Worm (Caenorhabditis elegans) whole organism, L1 larva: Measurements from ENCODE around the gene srbc-77.

Experiments
- C04F5.9 ChIP-seq: sonication (generic microtip); optimal IDR thresholded peaks from 2 replicates; lab custom pipeline; 2016; ENCODE audit warnings: missing genetic modification characterization, missing compliant biosample characterization
- F16B12.6 ChIP-seq: fragments of 150-350 bp; optimal IDR thresholded peaks from 2 replicates; lab custom pipeline; 2014; ENCODE audit warnings: missing biosample characterization, missing genetic modification characterization
- ama-1 ChIP-seq: fragments of 150-350 bp; optimal IDR thresholded peaks from 2 replicates; lab custom pipeline; 2014
- blmp-1 ChIP-seq: fragments of 150-350 bp; optimal IDR thresholded peaks from 2 replicates; lab custom pipeline; 2014; ENCODE audit warnings: missing biosample characterization, missing genetic modification characterization
- ces-1 ChIP-seq: fragments of 150-350 bp; optimal IDR thresholded peaks from 2 replicates; lab custom pipeline; 2014; ENCODE audit warnings: missing biosample characterization, missing genetic modification reagents, missing genetic modification characterization
- efl-1 ChIP-seq, 4 experiments: fragments of 150-350 bp; optimal IDR thresholded peaks in 3 of 4; peaks in 1 of 4; 1 replicate in 1 of 4; 2 replicates in 3 of 4; lab custom pipeline; 2014; ENCODE audit warnings: missing biosample characterization in 2 of 4, missing genetic modification characterization in 2 of 4, missing genetic modification reagents in 2 of 4
- egl-13 ChIP-seq: sonication (generic microtip); optimal IDR thresholded peaks from 2 replicates; lab custom pipeline; 2016; ENCODE audit warnings: missing genotype, missing genetic modification reagents, missing genetic modification characterization, missing compliant biosample characterization
- elt-2 ChIP-seq: sonication (generic microtip); optimal IDR thresholded peaks from 2 replicates; lab custom pipeline; 2016; ENCODE audit warnings: missing genetic modification characterization, mild to moderate bottlenecking, inconsistent platforms, missing compliant biosample characterization, missing genetic modification reagents
- elt-3 ChIP-seq, 6 experiments: fragments of 150-350 bp in 1 of 6; sonication (generic microtip); optimal IDR thresholded peaks; 2 replicates each; lab custom pipeline; 2017 to 2018; ENCODE audit warnings: missing biosample characterization in 6 of 6, missing genetic modification characterization in 6 of 6, inconsistent platforms in 1 of 6
- fkh-10 ChIP-seq: sonication (generic microtip); optimal IDR thresholded peaks from 2 replicates; lab custom pipeline; 2017; ENCODE audit warnings: missing biosample characterization, missing genetic modification reagents, missing genetic modification characterization
- fkh-4 ChIP-seq: sonication (generic microtip); optimal IDR thresholded peaks from 2 replicates; lab custom pipeline; 2016; ENCODE audit warnings: missing compliant biosample characterization, missing genetic modification characterization, borderline replicate concordance
- irx-1 ChIP-seq: sonication (generic microtip); optimal IDR thresholded peaks from 2 replicates; lab custom pipeline; 2016; ENCODE audit warnings: missing genetic modification characterization, missing compliant biosample characterization
- isw-1 ChIP-seq: fragments of 200-800 bp; sonication (Bioruptor generic); IDR thresholded peaks from 2 replicates; pipeline ENCODE4 v1.3.6; 2022; ENCODE audit warnings: missing genetic modification characterization, missing compliant biosample characterization
- lin-13 ChIP-seq: fragments of 150-350 bp; optimal IDR thresholded peaks from 2 replicates; lab custom pipeline; 2014; ENCODE audit warnings: missing biosample characterization, missing genetic modification reagents, missing genetic modification characterization
- lin-14 ChIP-seq: fragments of 200-800 bp; sonication (Bioruptor generic); optimal IDR thresholded peaks from 2 replicates; lab custom pipeline; 2018; ENCODE audit warnings: mild to moderate bottlenecking, missing genetic modification characterization, moderate library complexity, missing compliant biosample characterization
- lin-15B ChIP-seq: fragments of 150-350 bp; sonication (generic microtip); optimal IDR thresholded peaks from 3 replicates; lab custom pipeline; 2014; ENCODE audit warnings: missing biosample characterization, missing genetic modification characterization
- lin-35 ChIP-seq, 2 experiments: fragments of 150-350 bp; optimal IDR thresholded peaks; 2 replicates each; lab custom pipeline; 2014; ENCODE audit warnings: missing biosample characterization in 2 of 2, missing genetic modification characterization in 2 of 2, missing genetic modification reagents in 2 of 2
- lin-39 ChIP-seq: fragments of 150-350 bp; optimal IDR thresholded peaks from 2 replicates; lab custom pipeline; 2014; ENCODE audit warnings: missing biosample characterization, missing genetic modification reagents, missing genetic modification characterization
- lsy-2 ChIP-seq, 2 experiments: fragments of 150-350 bp; optimal IDR thresholded peaks; 2 replicates each; lab custom pipeline; 2014; ENCODE audit warnings: missing biosample characterization in 2 of 2, missing genetic modification characterization in 2 of 2
- mab-9 ChIP-seq: fragments of 200-800 bp; sonication (Bioruptor generic); IDR thresholded peaks from 2 replicates; pipeline ENCODE4 v1.3.6; 2022; ENCODE audit warnings: missing genetic modification reagents, missing genetic modification characterization, missing compliant biosample characterization
- mep-1 ChIP-seq: fragments of 150-350 bp; optimal IDR thresholded peaks from 2 replicates; lab custom pipeline; 2014; ENCODE audit warnings: missing biosample characterization, missing genetic modification characterization
- nhr-237 ChIP-seq: fragments of 150-350 bp; optimal IDR thresholded peaks from 2 replicates; lab custom pipeline; 2014; ENCODE audit warnings: missing biosample characterization, missing genetic modification characterization
- nhr-28 ChIP-seq: fragments of 150-350 bp; optimal IDR thresholded peaks from 2 replicates; lab custom pipeline; 2014; ENCODE audit warnings: missing biosample characterization, missing genetic modification characterization
- nhr-71 ChIP-seq: sonication (generic microtip); optimal IDR thresholded peaks from 2 replicates; lab custom pipeline; 2016; ENCODE audit warnings: mild to moderate bottlenecking, missing genetic modification characterization, moderate library complexity, missing compliant biosample characterization
- nhr-76 ChIP-seq: sonication (generic microtip); optimal IDR thresholded peaks from 2 replicates; lab custom pipeline; 2017; ENCODE audit warnings: missing biosample characterization, missing genetic modification characterization
- nhr-77 ChIP-seq: fragments of 150-350 bp; optimal IDR thresholded peaks from 2 replicates; lab custom pipeline; 2014; ENCODE audit warnings: missing biosample characterization, missing genetic modification characterization
- pag-3 ChIP-seq: sonication (generic microtip); optimal IDR thresholded peaks from 2 replicates; lab custom pipeline; 2017; ENCODE audit warnings: missing genetic modification characterization, mild to moderate bottlenecking, missing compliant biosample characterization, antibody characterized with exemption, borderline replicate concordance; ENCODE audit not compliant: insufficient read depth
- pax-3 ChIP-seq: fragments of 200-800 bp; sonication (Bioruptor generic); optimal IDR thresholded peaks from 2 replicates; lab custom pipeline; 2018; ENCODE audit warnings: mild to moderate bottlenecking, missing genetic modification characterization, moderate library complexity, missing compliant biosample characterization
- skn-1 ChIP-seq: fragments of 150-350 bp; optimal IDR thresholded peaks from 2 replicates; lab custom pipeline; 2014; ENCODE audit warnings: missing biosample characterization, missing genetic modification characterization
- sox-4 ChIP-seq: sonication (generic microtip); optimal IDR thresholded peaks from 2 replicates; lab custom pipeline; 2016; ENCODE audit warnings: missing genetic modification characterization, missing compliant biosample characterization
- sup-37 ChIP-seq: fragments of 200-800 bp; sonication (Bioruptor generic); optimal IDR thresholded peaks from 2 replicates; lab custom pipeline; 2018; ENCODE audit warnings: mild to moderate bottlenecking, missing genetic modification characterization, missing compliant biosample characterization
- unc-130 ChIP-seq: fragments of 150-350 bp; optimal IDR thresholded peaks from 2 replicates; lab custom pipeline; 2017; ENCODE audit warnings: missing biosample characterization, missing genetic modification characterization, inconsistent platforms
- unc-30 ChIP-seq: sonication (generic microtip); optimal IDR thresholded peaks from 2 replicates; lab custom pipeline; 2017; ENCODE audit warnings: missing biosample characterization, missing genetic modification characterization
- unc-86 ChIP-seq: sonication (generic microtip); optimal IDR thresholded peaks from 2 replicates; lab custom pipeline; 2016; ENCODE audit warnings: missing genetic modification characterization, missing compliant biosample characterization
- unc-98 ChIP-seq: fragments of 200-800 bp; sonication (Bioruptor generic); IDR thresholded peaks from 2 replicates; pipeline ENCODE4 v1.3.6; 2022; ENCODE audit warnings: missing genetic modification characterization, missing compliant biosample characterization
- vab-15 ChIP-seq: sonication (generic microtip); optimal IDR thresholded peaks from 2 replicates; lab custom pipeline; 2017; ENCODE audit warnings: missing genotype, mild to moderate bottlenecking, missing genetic modification characterization, missing compliant biosample characterization
- zag-1 ChIP-seq: fragments of 150-350 bp; optimal IDR thresholded peaks from 2 replicates; lab custom pipeline; 2014; ENCODE audit warnings: missing biosample characterization, missing genetic modification characterization

Gene srbc-77

ce11 chrV:15917458-15917857 lies 12.5 kb upstream of the srbc-77 start, which contains the start of gene F35E8.9:
F35E8.9 (minus strand) TSS chrV:15917558.
- TF ChIP-seq pax-3 (tag; lab: Kevin White, UChicago) (no peak), lin-13 (no peak), unc-98 (no peak), lsy-2 (tag; optimal IDR thresholded peaks at IDR 0.05; lab: Kevin White, UChicago) (no peak), fkh-10 (GFP tag; lab: Kevin White, UChicago) (no peak), unc-130 (tag; lab: Kevin White, UChicago) (no peak), lin-35 (GFP tag; optimal IDR thresholded peaks at IDR 0.05; lab: Kevin White, UChicago) (no peak), ces-1 (GFP tag; lab: Kevin White, UChicago) (no peak), lin-15B (tag; lab: Kevin White, UChicago) (no peak), sox-4 (no peak), nhr-76 (no peak), lin-39 (tag; lab: Kevin White, UChicago) (no peak), irx-1 (tag; lab: Kevin White, UChicago) (no peak), nhr-77 (tag; lab: Kevin White, UChicago) (no peak), egl-13 (tag; lab: Kevin White, UChicago) (no peak), isw-1 (no peak), zag-1 (tag; lab: Kevin White, UChicago) (no peak), lin-14 (no peak), unc-30 (no peak), blmp-1 (tag; lab: Kevin White, UChicago) (no peak)
- TF ChIP-seq, all 84 proteins: peak for 0

- no peak for TF ChIP-seq elt-3 (tag; optimal IDR thresholded peaks at IDR 0.05; lab: Kevin White, UChicago)
- no peak for TF ChIP-seq mep-1 (tag; lab: Kevin White, UChicago)
- TF ChIP-seq nhr-237 (tag; lab: Kevin White, UChicago) = no peak
- TF ChIP-seq ama-1 (lab: Kevin White, UChicago) = no peak
- no peak for TF ChIP-seq sup-37
- TF ChIP-seq skn-1 (tag; lab: Kevin White, UChicago) = no peak
- TF ChIP-seq fkh-4 (tag; lab: Kevin White, UChicago) = no peak
- no peak for TF ChIP-seq sox-4
- no peak for TF ChIP-seq F16B12.6 (tag; lab: Kevin White, UChicago)
- no peak for TF ChIP-seq vab-15 (tag; lab: Kevin White, UChicago)
- TF ChIP-seq pag-3 (tag; lab: Kevin White, UChicago) = no peak
- TF ChIP-seq nhr-28 (tag; lab: Kevin White, UChicago) = no peak
- no peak for TF ChIP-seq mab-9
- TF ChIP-seq unc-86 = no peak
- no peak for TF ChIP-seq C04F5.9
These were observed 9.7 kb upstream of the srbc-77 start, which contains the start of gene F35E8.10 for ce11 chrV:15920273-15920672. F35E8.10 (minus strand) TSS chrV:15920373.

- no peak for TF ChIP-seq unc-86
- TF ChIP-seq elt-3 (tag; optimal IDR thresholded peaks at IDR 0.05; lab: Kevin White, UChicago) = peak in 1 of 6 experiments; percentile 11
- TF ChIP-seq, all 84 proteins: peak for 1
These were observed 8.9 kb upstream of the srbc-77 start, which contains the start of gene cdr-1 for ce11 chrV:15921102-15921501. cdr-1 (plus strand) TSS chrV:15921309.

ce11 chrV:15922979-15923378 lies 7.0 kb upstream of the srbc-77 start, which contains the start of gene F35E8.13:
F35E8.13 (plus strand) TSS chrV:15923279.
- no peak for TF ChIP-seq skn-1 (tag; lab: Kevin White, UChicago)

ce11 chrV:15924307-15924706 lies 5.7 kb upstream of the srbc-77 start, which contains the start of gene nhr-108:
nhr-108 (minus strand) TSS chrV:15924472.
- TF ChIP-seq efl-1 (optimal IDR thresholded peaks at IDR 0.05; lab: Kevin White, UChicago) (no peak), efl-1 (GFP tag; optimal IDR thresholded peaks at IDR 0.05 in 1 of 2; lab: Kevin White, UChicago) (peak in 1 of 2 experiments; percentile 85), nhr-71 (tag; lab: Kevin White, UChicago) (no peak), elt-2 (tag; lab: Kevin White, UChicago) (peak; percentile 22)
